Worm (Caenorhabditis elegans): ENCODE measurements around the gene ttr-33.

- TF ChIP-seq tab-1 (GFP tag; IDR thresholded peaks at IDR 0.05), result no peak
- TF ChIP-seq cog-1 (tag; optimal IDR thresholded peaks at IDR 0.05), result no peak
- TF ChIP-seq flt-1 (GFP tag; IDR thresholded peaks at IDR 0.05), result no peak
- no peak for TF ChIP-seq ztf-29 (GFP tag; IDR thresholded peaks at IDR 0.05)
- TF ChIP-seq ref-1 (GFP tag; conservative IDR thresholded peaks at IDR 0.05), result no peak
- TF ChIP-seq klf-2 (GFP tag; conservative IDR thresholded peaks at IDR 0.05), result no peak
- no peak for TF ChIP-seq T22C8.4 (GFP tag; IDR thresholded peaks at IDR 0.05)
- TF ChIP-seq ztf-23 (GFP tag; IDR thresholded peaks at IDR 0.05), result no peak
- no peak for TF ChIP-seq med-1 (GFP tag; optimal IDR thresholded peaks at IDR 0.05; ENCODE audit: insufficient read depth)
These were observed 15.1 kb downstream of the ttr-33 start for ce11 chrV:7822655-7823054.
